Worm (Caenorhabditis elegans) whole organism, L4 larva: ENCODE data around the gene ZK177.11.
A peak's percentile ranks its signal among the peaks of the same experiment; 100 is the strongest.

ENCODE experiments used
- F10B5.3 ChIP-seq: sonication (generic microtip); optimal IDR thresholded peaks from 2 replicates; lab custom pipeline; 2016; ENCODE audit warnings: mild to moderate bottlenecking, missing genetic modification characterization, missing compliant biosample characterization
- F26F4.8 ChIP-seq: fragments of 200-800 bp; sonication (Bioruptor generic); conservative IDR thresholded peaks from 2 replicates; pipeline ENCODE4 v1.3.6; 2022; ENCODE audit warnings: missing genetic modification characterization, missing compliant biosample characterization
- T26A8.4 ChIP-seq: fragments of 200-800 bp; sonication (Bioruptor generic); IDR thresholded peaks from 2 replicates; pipeline ENCODE4 v1.3.6; 2022; ENCODE audit warnings: missing genetic modification characterization, missing compliant biosample characterization
- Y105C5A.15 ChIP-seq: fragments of 200-800 bp; sonication (Bioruptor generic); IDR thresholded peaks from 2 replicates; pipeline ENCODE4 v1.3.6; 2022; ENCODE audit warnings: missing genetic modification characterization, missing compliant biosample characterization
- ZK337.2 ChIP-seq: fragments of 200-800 bp; sonication (Bioruptor generic); IDR thresholded peaks from 2 replicates; pipeline ENCODE4 v1.3.6; 2022; ENCODE audit warnings: missing genetic modification reagents, missing genetic modification characterization, missing compliant biosample characterization
- ZK546.5 ChIP-seq, 2 experiments: sonication (generic microtip); optimal IDR thresholded peaks; 2 replicates each; lab custom pipeline; 2017; ENCODE audit warnings: missing biosample characterization in 2 of 2, missing genetic modification characterization in 2 of 2
- aha-1 ChIP-seq: fragments of 150-350 bp; peaks from one replicate; lab custom pipeline; 2014; ENCODE audit warnings: missing biosample characterization, missing genetic modification characterization
- arid-1 ChIP-seq: fragments of 200-800 bp; sonication (Bioruptor generic); conservative IDR thresholded peaks from 2 replicates; pipeline ENCODE4 v1.3.6; 2022; ENCODE audit warnings: missing genetic modification reagents, missing genetic modification characterization, missing compliant biosample characterization
- attf-4 ChIP-seq: sonication (generic microtip); optimal IDR thresholded peaks from 3 replicates; lab custom pipeline; 2017; ENCODE audit warnings: missing biosample characterization, missing genetic modification characterization
- ceh-20 ChIP-seq: fragments of 200-800 bp; sonication (Bioruptor generic); IDR thresholded peaks from 2 replicates; pipeline ENCODE4 v1.3.6; 2022; ENCODE audit warnings: missing genetic modification reagents, missing genetic modification characterization, missing compliant biosample characterization
- ceh-32 ChIP-seq: sonication (generic microtip); optimal IDR thresholded peaks from 2 replicates; lab custom pipeline; 2016; ENCODE audit warnings: mild to moderate bottlenecking, missing genetic modification characterization, missing compliant biosample characterization; ENCODE audit not compliant: poor library complexity
- ceh-44 ChIP-seq: fragments of 200-800 bp; sonication (Bioruptor generic); IDR thresholded peaks from 2 replicates; pipeline ENCODE4 v1.3.6; 2022; ENCODE audit warnings: missing genetic modification reagents, missing genetic modification characterization, missing compliant biosample characterization
- daf-19 ChIP-seq: fragments of 200-800 bp; sonication (Bioruptor generic); conservative IDR thresholded peaks from 2 replicates; pipeline ENCODE4 v1.3.6; 2022; ENCODE audit warnings: missing genetic modification characterization, missing compliant biosample characterization
- dpl-1 ChIP-seq: fragments of 150-350 bp; optimal IDR thresholded peaks from 2 replicates; lab custom pipeline; 2014; ENCODE audit warnings: missing biosample characterization, missing genetic modification reagents, missing genetic modification characterization
- fkh-10 ChIP-seq: fragments of 150-350 bp; optimal IDR thresholded peaks from 2 replicates; lab custom pipeline; 2014; ENCODE audit warnings: missing biosample characterization, missing genetic modification reagents, missing genetic modification characterization
- fos-1 ChIP-seq: fragments of 150-350 bp; optimal IDR thresholded peaks from 2 replicates; lab custom pipeline; 2014; ENCODE audit warnings: missing biosample characterization, missing genetic modification characterization
- gei-8 ChIP-seq: fragments of 200-800 bp; sonication (Bioruptor generic); optimal IDR thresholded peaks from 2 replicates; lab custom pipeline; 2018; ENCODE audit warnings: mild to moderate bottlenecking, missing genetic modification characterization, missing compliant biosample characterization
- hif-1 ChIP-seq, 2 experiments: sonication (generic microtip); optimal IDR thresholded peaks; 2 replicates each; lab custom pipeline; 2016 to 2017; ENCODE audit warnings: missing compliant biosample characterization in 2 of 2, missing genetic modification characterization in 2 of 2, missing genetic modification reagents in 2 of 2, missing genotype in 2 of 2, mild to moderate bottlenecking in 1 of 2
- hlh-30 ChIP-seq: sonication (generic microtip); optimal IDR thresholded peaks from 2 replicates; lab custom pipeline; 2017; ENCODE audit warnings: antibody characterized with exemption, mild to moderate bottlenecking, missing genetic modification characterization, missing compliant biosample characterization; ENCODE audit not compliant: insufficient read depth
- jun-1 ChIP-seq: fragments of 150-350 bp; optimal IDR thresholded peaks from 2 replicates; lab custom pipeline; 2014; ENCODE audit warnings: missing biosample characterization, missing genetic modification reagents, missing genetic modification characterization
- lin-13 ChIP-seq: fragments of 150-350 bp; optimal IDR thresholded peaks from 2 replicates; lab custom pipeline; 2014; ENCODE audit warnings: missing biosample characterization, missing genetic modification reagents, missing genetic modification characterization
- mdt-29 ChIP-seq: fragments of 200-800 bp; sonication (Bioruptor generic); IDR thresholded peaks from 2 replicates; pipeline ENCODE4 v1.3.6; 2022; ENCODE audit warnings: missing genetic modification reagents, missing genetic modification characterization, missing compliant biosample characterization
- mep-1 ChIP-seq: fragments of 150-350 bp; sonication (generic microtip); optimal IDR thresholded peaks from 3 replicates; lab custom pipeline; 2014; ENCODE audit warnings: missing biosample characterization, missing genetic modification characterization
- mes-2 ChIP-seq: sonication (generic microtip); optimal IDR thresholded peaks from 2 replicates; lab custom pipeline; 2016; ENCODE audit warnings: missing genotype, mild to moderate bottlenecking, missing genetic modification characterization, missing compliant biosample characterization; ENCODE audit not compliant: poor library complexity, severe bottlenecking
- mxl-3 ChIP-seq: fragments of 200-800 bp; sonication (Bioruptor generic); optimal IDR thresholded peaks from 2 replicates; lab custom pipeline; 2018; ENCODE audit warnings: mild to moderate bottlenecking, missing genetic modification characterization, missing compliant biosample characterization
- nhr-102 ChIP-seq: sonication (generic microtip); optimal IDR thresholded peaks from 2 replicates; lab custom pipeline; 2016; ENCODE audit warnings: mild to moderate bottlenecking, missing genetic modification characterization, moderate library complexity, missing compliant biosample characterization
- nhr-11 ChIP-seq: fragments of 150-350 bp; optimal IDR thresholded peaks from 2 replicates; lab custom pipeline; 2014; ENCODE audit warnings: missing biosample characterization, missing genetic modification characterization
- nhr-111 ChIP-seq: fragments of 200-800 bp; sonication (Bioruptor generic); optimal IDR thresholded peaks from 2 replicates; lab custom pipeline; 2018; ENCODE audit warnings: mild to moderate bottlenecking, missing genetic modification characterization, missing compliant biosample characterization
- nhr-237 ChIP-seq: sonication (generic microtip); optimal IDR thresholded peaks from 2 replicates; lab custom pipeline; 2017; ENCODE audit warnings: missing biosample characterization, missing genetic modification characterization
- nhr-42 ChIP-seq: fragments of 200-800 bp; sonication (Bioruptor generic); IDR thresholded peaks from 2 replicates; pipeline ENCODE4 v1.3.6; 2022; ENCODE audit warnings: missing genetic modification characterization, missing compliant biosample characterization
- nhr-6 ChIP-seq: fragments of 150-350 bp; optimal IDR thresholded peaks from 2 replicates; lab custom pipeline; 2014; ENCODE audit warnings: missing biosample characterization, missing genetic modification characterization
- php-3 ChIP-seq: fragments of 200-800 bp; sonication (Bioruptor generic); IDR thresholded peaks from 2 replicates; pipeline ENCODE4 v1.3.6; 2022; ENCODE audit warnings: missing genetic modification reagents, missing genetic modification characterization, missing compliant biosample characterization
- sdz-12 ChIP-seq: fragments of 200-800 bp; sonication (Bioruptor generic); optimal IDR thresholded peaks from 2 replicates; lab custom pipeline; 2018; ENCODE audit warnings: mild to moderate bottlenecking, missing genetic modification characterization, missing compliant biosample characterization
- skn-1 ChIP-seq: fragments of 150-350 bp; optimal IDR thresholded peaks from 2 replicates; lab custom pipeline; 2014; ENCODE audit warnings: missing biosample characterization, missing genetic modification characterization
- snpc-4 ChIP-seq: fragments of 150-350 bp; optimal IDR thresholded peaks from 2 replicates; lab custom pipeline; 2014; ENCODE audit warnings: missing biosample characterization, missing genetic modification characterization
- unc-130 ChIP-seq: sonication (generic microtip); optimal IDR thresholded peaks from 2 replicates; lab custom pipeline; 2016; ENCODE audit warnings: missing genetic modification reagents, missing genetic modification characterization, missing compliant biosample characterization
- zag-1 ChIP-seq: fragments of 150-350 bp; optimal IDR thresholded peaks from 2 replicates; lab custom pipeline; 2014; ENCODE audit warnings: missing biosample characterization, missing genetic modification characterization
- zfp-2 ChIP-seq: sonication (generic microtip); optimal IDR thresholded peaks from 2 replicates; lab custom pipeline; 2016; ENCODE audit warnings: mild to moderate bottlenecking, missing genetic modification characterization, missing compliant biosample characterization
- zip-11 ChIP-seq: fragments of 200-800 bp; sonication (Bioruptor generic); IDR thresholded peaks from 2 replicates; pipeline ENCODE4 v1.3.6; 2022; ENCODE audit warnings: missing genetic modification characterization, missing compliant biosample characterization
- ztf-11 ChIP-seq: fragments of 150-350 bp; optimal IDR thresholded peaks from 2 replicates; lab custom pipeline; 2014; ENCODE audit warnings: missing biosample characterization, missing genetic modification characterization

Gene ZK177.11

DNA sequence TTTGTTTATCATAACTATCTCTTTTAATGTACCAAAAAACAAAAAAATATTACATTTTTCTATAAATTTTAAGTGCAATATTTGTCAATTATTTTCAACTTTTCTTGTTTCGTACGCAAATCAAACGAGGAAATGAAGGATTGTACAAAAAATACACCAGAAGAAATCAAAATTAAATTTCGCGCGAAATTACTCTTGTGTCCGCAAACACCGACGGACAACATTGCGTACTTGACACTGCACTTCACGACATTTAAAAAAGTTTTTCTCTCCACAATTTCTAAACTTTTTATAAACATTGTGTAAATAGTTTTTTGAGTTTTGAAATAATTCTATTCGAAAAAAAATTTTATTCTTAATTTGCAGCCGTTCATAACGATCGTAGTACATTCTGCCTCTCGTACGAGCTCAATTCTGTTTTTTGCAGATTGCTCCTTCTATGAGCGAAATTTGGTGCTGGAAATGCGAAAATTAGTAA, 48.8 kb upstream of the ZK177.11 start, which contains the start of gene mrps-16 (continued):
- TF ChIP-seq ceh-44 (GFP tag; lab: Robert Waterston, UW) (no peak), hlh-30 (tag; lab: Kevin White, UChicago) (peak; percentile 44), ZK546.5 (tag; optimal IDR thresholded peaks at IDR 0.05; lab: Kevin White, UChicago) (no peak), nhr-6 (tag; lab: Kevin White, UChicago) (peak; percentile 30), nhr-11 (no peak), mxl-3 (no peak)

DNA sequence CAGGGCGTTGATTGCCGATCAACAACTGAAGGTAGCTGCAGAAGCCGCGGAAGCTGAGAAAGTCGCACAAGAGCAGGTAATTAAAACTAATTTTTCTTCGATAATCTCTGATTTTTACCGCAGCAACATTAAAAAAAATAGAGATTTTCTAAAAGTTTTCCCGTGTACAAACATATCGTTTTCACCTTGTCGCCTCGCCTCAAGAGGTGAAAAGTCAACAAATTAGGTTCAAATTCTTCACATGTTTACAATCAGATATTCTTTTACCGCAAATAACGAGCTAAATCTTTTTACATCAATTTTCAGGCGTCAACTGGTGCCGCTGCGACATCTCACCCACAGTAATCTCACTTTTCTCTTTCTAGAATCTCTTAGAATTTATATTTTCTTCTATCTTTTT, 47.8 kb upstream of the ZK177.11 start, which contains the start of gene ilcr-2:
ilcr-2 (plus strand) TSS at position 301 of the 400 bp plus-strand sequence.
- TF ChIP-seq ceh-32 (no peak), nhr-102 (tag; lab: Kevin White, UChicago) (no peak), php-3 (GFP tag; lab: Robert Waterston, UW) (no peak), mep-1 (tag; lab: Kevin White, UChicago) (no peak), nhr-6 (tag; lab: Kevin White, UChicago) (no peak), unc-130 (GFP tag; lab: Kevin White, UChicago) (no peak), nhr-237 (tag; lab: Kevin White, UChicago) (no peak), zip-11 (GFP tag; lab: Robert Waterston, UW) (no peak), fkh-10 (GFP tag; lab: Kevin White, UChicago) (no peak), nhr-111 (no peak), skn-1 (no peak), ztf-11 (tag; lab: Kevin White, UChicago) (no peak), dpl-1 (GFP tag; lab: Kevin White, UChicago) (no peak), mes-2 (tag; lab: Kevin White, UChicago) (no peak), aha-1 (tag; lab: Kevin White, UChicago) (no peak), mdt-29 (GFP tag; lab: Robert Waterston, UW) (no peak), F10B5.3 (tag; lab: Kevin White, UChicago) (no peak), F26F4.8 (no peak), ceh-20 (GFP tag; lab: Robert Waterston, UW) (no peak)

DNA sequence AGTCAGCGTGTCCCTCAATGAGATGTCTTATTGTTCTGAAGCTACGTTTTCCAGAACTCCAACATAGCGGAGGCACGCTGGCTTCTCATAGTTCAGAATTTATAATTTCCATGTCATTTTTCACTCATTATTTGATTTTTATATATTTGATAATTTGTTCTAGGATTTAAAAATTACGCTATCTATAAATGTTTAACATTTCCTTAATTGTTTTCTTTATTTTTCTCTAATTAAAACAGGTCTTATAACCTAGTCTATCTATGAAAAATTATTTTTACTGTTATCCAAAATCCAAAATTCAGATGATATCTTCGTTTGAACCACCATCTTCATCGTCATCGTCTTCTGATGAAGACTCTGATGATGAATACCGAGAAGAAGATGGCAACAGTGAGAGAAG, 44.4 kb upstream of the ZK177.11 start, which contains the start of gene F56D1.1:
F56D1.1 (plus strand) TSS at position 301 of the 400 bp plus-strand sequence.
- TF ChIP-seq mdt-29 (GFP tag; lab: Robert Waterston, UW), result no peak
- no peak for TF ChIP-seq fkh-10 (GFP tag; lab: Kevin White, UChicago)
- no peak for TF ChIP-seq sdz-12 (GFP tag; lab: Kevin White, UChicago)
- TF ChIP-seq ZK337.2 (GFP tag; lab: Robert Waterston, UW), result no peak
- no peak for TF ChIP-seq snpc-4 (tag; lab: Kevin White, UChicago)
- no peak for TF ChIP-seq nhr-42 (GFP tag; lab: Robert Waterston, UW)
- TF ChIP-seq zag-1 (tag; lab: Kevin White, UChicago), result no peak
- TF ChIP-seq zfp-2 (tag; lab: Kevin White, UChicago), result no peak
- TF ChIP-seq nhr-237 (tag; lab: Kevin White, UChicago), result no peak
- TF ChIP-seq jun-1, result no peak
- TF ChIP-seq daf-19 (GFP tag; lab: Robert Waterston, UW), result no peak
- no peak for TF ChIP-seq Y105C5A.15 (GFP tag; lab: Robert Waterston, UW)
- no peak for TF ChIP-seq lin-13
- TF ChIP-seq hif-1 (tag; optimal IDR thresholded peaks at IDR 0.05; lab: Kevin White, UChicago), result no peak
- TF ChIP-seq arid-1 (GFP tag; lab: Robert Waterston, UW), result no peak
- no peak for TF ChIP-seq T26A8.4 (GFP tag; lab: Robert Waterston, UW)
- no peak for TF ChIP-seq gei-8 (GFP tag; lab: Kevin White, UChicago)
- no peak for TF ChIP-seq fos-1 (tag; lab: Kevin White, UChicago)
- TF ChIP-seq attf-4 (tag; lab: Kevin White, UChicago), result no peak
